Fruit fly (Drosophila melanogaster) whole organism, prepupa: Measurements from ENCODE around the gene CG7840.

Source experiments
- Blimp-1 ChIP-seq: fragments of 200-800 bp; sonication (Bioruptor generic); optimal IDR thresholded peaks from 3 replicates; lab custom pipeline; 2017; ENCODE audit warnings: missing biosample characterization, missing genetic modification characterization, mild to moderate bottlenecking, moderate library complexity, missing genetic modification reagents
- CG11294 ChIP-seq: fragments of 200-800 bp; sonication (Bioruptor generic); IDR thresholded peaks from 2 replicates; pipeline ENCODE4 v1.3.6; 2022; ENCODE audit warnings: missing biosample characterization, missing genetic modification characterization
- CG1621 ChIP-seq: fragments of 200-800 bp; sonication (Bioruptor generic); optimal IDR thresholded peaks from 3 replicates; lab custom pipeline; 2018; ENCODE audit warnings: missing biosample characterization, mild to moderate bottlenecking, missing genetic modification characterization
- CG16779 ChIP-seq: fragments of 200-800 bp; sonication (Bioruptor generic); optimal IDR thresholded peaks from 3 replicates; lab custom pipeline; 2017; ENCODE audit warnings: missing biosample characterization, mild to moderate bottlenecking, missing genetic modification characterization
- CG3919 ChIP-seq: fragments of 200-800 bp; sonication (Bioruptor generic); optimal IDR thresholded peaks from 3 replicates; lab custom pipeline; 2016; ENCODE audit warnings: missing biosample characterization, missing genetic modification characterization
- Eip78C ChIP-seq: fragments of 200-800 bp; sonication (Bioruptor generic); peaks from one replicate; lab custom pipeline; 2016; ENCODE audit warnings: missing biosample characterization, missing genetic modification characterization
- Ets21C ChIP-seq: fragments of 200-800 bp; sonication (Bioruptor generic); optimal IDR thresholded peaks from 3 replicates; lab custom pipeline; 2016; ENCODE audit warnings: missing biosample characterization, missing genetic modification characterization
- Gug ChIP-seq: fragments of 200-800 bp; sonication (Bioruptor generic); IDR thresholded peaks from 2 replicates; pipeline ENCODE4 v1.3.6; 2022; ENCODE audit warnings: missing biosample characterization, missing genetic modification characterization
- Hr38 ChIP-seq: sonication (Bioruptor generic); optimal IDR thresholded peaks from 2 replicates; lab custom pipeline; 2016; ENCODE audit warnings: missing biosample characterization, missing genetic modification characterization
- OdsH ChIP-seq: fragments of 200-800 bp; sonication (Bioruptor generic); optimal IDR thresholded peaks from 3 replicates; lab custom pipeline; 2016; ENCODE audit warnings: missing biosample characterization, missing genetic modification characterization
- acj6 ChIP-seq: fragments of 200-800 bp; sonication (Bioruptor generic); optimal IDR thresholded peaks from 3 replicates; lab custom pipeline; 2016; ENCODE audit warnings: missing biosample characterization, missing genetic modification characterization
- fkh ChIP-seq: fragments of 200-800 bp; sonication (Bioruptor generic); optimal IDR thresholded peaks from 3 replicates; lab custom pipeline; 2017; ENCODE audit warnings: missing biosample characterization, mild to moderate bottlenecking, missing genetic modification characterization, moderate library complexity

dm6 chr2L:8274127-8274526 is 31.3 kb upstream of the CG7840 start:
- TF ChIP-seq fkh (GFP tag; lab: Kevin White, UChicago): no peak
- TF ChIP-seq CG1621 (tag; lab: Kevin White, UChicago): no peak
- TF ChIP-seq Hr38 (GFP tag; lab: Kevin White, UChicago): no peak
- TF ChIP-seq acj6 (GFP tag; lab: Kevin White, UChicago): no peak
- TF ChIP-seq CG11294 (GFP tag; lab: Robert Waterston, UW): no peak
- no peak for TF ChIP-seq CG16779 (tag; lab: Kevin White, UChicago)
- TF ChIP-seq Ets21C (GFP tag; lab: Kevin White, UChicago): no peak
- TF ChIP-seq Gug (GFP tag; lab: Robert Waterston, UW): no peak
- peak; percentile 57 for TF ChIP-seq Eip78C (GFP tag; lab: Kevin White, UChicago)
- TF ChIP-seq CG3919 (GFP tag; lab: Kevin White, UChicago): no peak
- no peak for TF ChIP-seq OdsH (GFP tag; lab: Kevin White, UChicago)
- TF ChIP-seq Blimp-1: peak; percentile 87
